Fruit fly (Drosophila melanogaster): ENCODE results near the gene Mulk.
A peak's percentile ranks its signal among the peaks of the same experiment; 100 is the strongest.

Gene Mulk

DNA sequence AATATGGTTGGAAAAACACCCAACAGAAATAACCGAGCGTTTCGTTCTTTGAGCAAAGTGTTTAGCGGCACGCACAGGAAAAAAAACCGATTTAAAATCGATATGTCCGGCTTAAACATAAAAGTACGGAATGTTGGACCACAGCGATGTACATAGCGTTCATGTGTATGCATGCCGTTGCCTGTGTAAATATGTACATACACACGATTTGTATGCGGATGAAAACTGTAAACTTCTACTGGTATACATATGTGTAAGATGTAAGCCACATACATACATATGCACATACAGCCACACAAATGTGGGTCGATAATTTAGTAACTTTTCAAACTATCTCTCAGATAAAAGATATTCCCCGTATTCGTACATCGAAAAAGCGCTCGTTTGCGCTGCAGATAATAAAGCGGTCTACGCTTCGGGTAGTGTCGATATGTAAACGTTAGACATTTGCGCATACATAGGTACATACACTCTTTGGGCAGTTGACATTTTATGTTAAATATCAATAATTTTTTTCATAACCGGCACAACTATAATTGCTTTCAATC lies 20.1 kb upstream of the Mulk start (continued):
- TF ChIP-seq nau (GFP tag; optimal IDR thresholded peaks at IDR 0.05): peak; percentile 3
- TF ChIP-seq luna (GFP tag; optimal IDR thresholded peaks at IDR 0.05): no peak
- peak in 1 of 2 experiments; percentile 55 for TF ChIP-seq insv (GFP tag; optimal IDR thresholded peaks at IDR 0.05)
- no peak for TF ChIP-seq Trl (optimal IDR thresholded peaks at IDR 0.05)
- TF ChIP-seq Trl (GFP tag; optimal IDR thresholded peaks at IDR 0.05): no peak
- no peak for TF ChIP-seq nmo (GFP tag; optimal IDR thresholded peaks at IDR 0.05)
- no peak for TF ChIP-seq CG7963 (GFP tag; IDR thresholded peaks at IDR 0.05; ENCODE audit: partially characterized antibody)
- no peak for TF ChIP-seq CG32532 (GFP tag; IDR thresholded peaks at IDR 0.05)
- no peak for TF ChIP-seq sens-2 (GFP tag; IDR thresholded peaks at IDR 0.05)
- no peak for TF ChIP-seq CTCF (GFP tag; optimal IDR thresholded peaks at IDR 0.05)
- no peak for TF ChIP-seq CG8359 (GFP tag; optimal IDR thresholded peaks at IDR 0.05; ENCODE audit: borderline replicate concordance)
- no peak for TF ChIP-seq caup (GFP tag; optimal IDR thresholded peaks at IDR 0.05; ENCODE audit: severe bottlenecking)
- TF ChIP-seq CG13775 (GFP tag; optimal IDR thresholded peaks at IDR 0.05): no peak
- no peak for TF ChIP-seq mirr (GFP tag; optimal IDR thresholded peaks at IDR 0.05)
- TF ChIP-seq en (GFP tag; optimal IDR thresholded peaks at IDR 0.05): no peak
- TF ChIP-seq NFAT (GFP tag; IDR thresholded peaks at IDR 0.05): no peak
- peak; percentile 1 for TF ChIP-seq Asciz (GFP tag; optimal IDR thresholded peaks at IDR 0.05)
- TF ChIP-seq Chrac-16 (GFP tag; optimal IDR thresholded peaks at IDR 0.05): no peak
- TF ChIP-seq CG8924 (tag; optimal IDR thresholded peaks at IDR 0.05): peak; percentile 33
- no peak for TF ChIP-seq gt (GFP tag; IDR thresholded peaks at IDR 0.05)
- peak; percentile 73 for TF ChIP-seq Med (GFP tag)
- no peak for TF ChIP-seq CG14050 (GFP tag; IDR thresholded peaks at IDR 0.05)
- peak; percentile 39 for TF ChIP-seq dmrt11E (tag; optimal IDR thresholded peaks at IDR 0.05)
- TF ChIP-seq CG1024 (GFP tag; IDR thresholded peaks at IDR 0.05): peak; percentile 61; the same call in 1 of the 2 replicates
- TF ChIP-seq Hey (tag; optimal IDR thresholded peaks at IDR 0.05): no peak
- peak; percentile 70 for TF ChIP-seq wek (GFP tag; optimal IDR thresholded peaks at IDR 0.05)
- TF ChIP-seq E2f1 (GFP tag; IDR thresholded peaks at IDR 0.05): no peak
- no peak for TF ChIP-seq CG8944 (GFP tag; optimal IDR thresholded peaks at IDR 0.05)
- TF ChIP-seq CG33213 (GFP tag; optimal IDR thresholded peaks at IDR 0.05): peak; percentile 41
- no peak for TF ChIP-seq cwo (GFP tag; optimal IDR thresholded peaks at IDR 0.05)
- peak; percentile 80 for TF ChIP-seq chm (GFP tag; IDR thresholded peaks at IDR 0.05)
- peak; percentile 55 for TF ChIP-seq exex (tag; optimal IDR thresholded peaks at IDR 0.05)
- no peak for TF ChIP-seq inv (GFP tag; IDR thresholded peaks at IDR 0.05; ENCODE audit: partially characterized antibody)
- peak; percentile 75 for TF ChIP-seq Sox100B (GFP tag; optimal IDR thresholded peaks at IDR 0.05)
- no peak for TF ChIP-seq az2 (GFP tag; optimal IDR thresholded peaks at IDR 0.05)
- TF ChIP-seq pnt (GFP tag; optimal IDR thresholded peaks at IDR 0.05): no peak
- TF ChIP-seq Poxn (GFP tag; IDR thresholded peaks at IDR 0.05): no peak
- peak in 1 of 2 experiments; percentile 91 for TF ChIP-seq eve (GFP tag; optimal IDR thresholded peaks at IDR 0.05)
- TF ChIP-seq Rfx (GFP tag; IDR thresholded peaks at IDR 0.05): no peak; the same call in 1 of the 2 replicates
- peak; percentile 78 for TF ChIP-seq CG1233 (GFP tag; optimal IDR thresholded peaks at IDR 0.05)
- no peak for TF ChIP-seq Dfd (GFP tag; optimal IDR thresholded peaks at IDR 0.05)
- TF ChIP-seq peb (GFP tag; IDR thresholded peaks at IDR 0.05): peak; percentile 33; the same call in 1 of the 2 replicates
- TF ChIP-seq CG6683 (GFP tag; optimal IDR thresholded peaks at IDR 0.05): peak; percentile 19
- peak; percentile 86 for TF ChIP-seq sens (GFP tag)
- no peak for TF ChIP-seq CG10321 (GFP tag; IDR thresholded peaks at IDR 0.05)
- peak; percentile 68 for TF ChIP-seq CG4328 (GFP tag; optimal IDR thresholded peaks at IDR 0.05)
- no peak for TF ChIP-seq CG10959 (GFP tag; IDR thresholded peaks at IDR 0.05)
- TF ChIP-seq CG7357 (GFP tag; IDR thresholded peaks at IDR 0.05): no peak
- TF ChIP-seq CG31224 (GFP tag; IDR thresholded peaks at IDR 0.05): no peak
- no peak for TF ChIP-seq hkb (optimal IDR thresholded peaks at IDR 0.05)
- TF ChIP-seq hkb (GFP tag; IDR thresholded peaks at IDR 0.05): peak; percentile 42; the same call in 1 of the 2 replicates
- peak; percentile 87 for TF ChIP-seq CG33557 (GFP tag; optimal IDR thresholded peaks at IDR 0.05)

All from whole organism, embryonic.